Worm (Caenorhabditis elegans) whole organism, late embryonic: Measurements from ENCODE around the gene lst-4.

Source experiments
- C38D4.7 ChIP-seq: fragments of 200-800 bp; sonication (Bioruptor generic); optimal IDR thresholded peaks from 2 replicates; lab custom pipeline; 2018; ENCODE audit warnings: mild to moderate bottlenecking, missing genetic modification characterization, moderate library complexity, missing compliant biosample characterization
- K02D7.2 ChIP-seq: sonication (generic microtip); optimal IDR thresholded peaks from 2 replicates; lab custom pipeline; 2017; ENCODE audit warnings: mild to moderate bottlenecking, missing genetic modification characterization, missing compliant biosample characterization
- ceh-14 ChIP-seq: sonication (generic microtip); optimal IDR thresholded peaks from 2 replicates; lab custom pipeline; 2016; ENCODE audit warnings: missing genotype, missing genetic modification characterization, missing compliant biosample characterization
- ceh-18 ChIP-seq: sonication (generic microtip); optimal IDR thresholded peaks from 2 replicates; lab custom pipeline; 2016; ENCODE audit warnings: missing genetic modification characterization, missing compliant biosample characterization
- ceh-19 ChIP-seq: fragments of 200-800 bp; sonication (Bioruptor generic); optimal IDR thresholded peaks from 2 replicates; lab custom pipeline; 2018; ENCODE audit warnings: mild to moderate bottlenecking, missing genetic modification characterization, missing compliant biosample characterization
- ceh-22 ChIP-seq: sonication (generic microtip); optimal IDR thresholded peaks from 2 replicates; lab custom pipeline; 2017; ENCODE audit warnings: missing biosample characterization, missing genetic modification characterization
- ceh-30 ChIP-seq: fragments of 150-350 bp; optimal IDR thresholded peaks from 2 replicates; lab custom pipeline; 2014; ENCODE audit warnings: missing biosample characterization, missing genetic modification characterization
- ceh-34 ChIP-seq: sonication (generic microtip); optimal IDR thresholded peaks from 2 replicates; lab custom pipeline; 2016; ENCODE audit warnings: mild to moderate bottlenecking, missing genetic modification characterization, missing compliant biosample characterization
- ceh-48 ChIP-seq: sonication (generic microtip); optimal IDR thresholded peaks from 2 replicates; lab custom pipeline; 2016; ENCODE audit warnings: missing genetic modification characterization, inconsistent platforms, missing compliant biosample characterization
- ceh-9 ChIP-seq: sonication (generic microtip); optimal IDR thresholded peaks from 2 replicates; lab custom pipeline; 2016; ENCODE audit warnings: mild to moderate bottlenecking, missing genetic modification characterization, inconsistent platforms, missing compliant biosample characterization
- dmd-4 ChIP-seq: sonication (generic microtip); optimal IDR thresholded peaks from 2 replicates; lab custom pipeline; 2016; ENCODE audit warnings: borderline replicate concordance, missing genetic modification characterization, missing compliant biosample characterization
- elt-2 ChIP-seq: sonication (generic microtip); optimal IDR thresholded peaks from 2 replicates; lab custom pipeline; 2016; ENCODE audit warnings: missing genetic modification reagents, missing genetic modification characterization, missing compliant biosample characterization
- fkh-6 ChIP-seq: sonication (generic microtip); optimal IDR thresholded peaks from 2 replicates; lab custom pipeline; 2016; ENCODE audit warnings: missing genetic modification characterization, missing compliant biosample characterization
- gmeb-2 ChIP-seq: sonication (generic microtip); optimal IDR thresholded peaks from 2 replicates; lab custom pipeline; 2016; ENCODE audit warnings: missing genetic modification characterization, inconsistent platforms, missing compliant biosample characterization
- hlh-13 ChIP-seq: fragments of 200-800 bp; sonication (Bioruptor generic); optimal IDR thresholded peaks from 2 replicates; lab custom pipeline; 2018; ENCODE audit warnings: mild to moderate bottlenecking, missing genetic modification characterization, missing compliant biosample characterization
- hlh-15 ChIP-seq: sonication (generic microtip); optimal IDR thresholded peaks from 2 replicates; lab custom pipeline; 2016; ENCODE audit warnings: missing genetic modification characterization, missing compliant biosample characterization
- hlh-30 ChIP-seq: sonication (generic microtip); optimal IDR thresholded peaks from 2 replicates; lab custom pipeline; 2017; ENCODE audit warnings: antibody characterized with exemption, missing genetic modification characterization, missing compliant biosample characterization; ENCODE audit not compliant: insufficient read depth
- hlh-6 ChIP-seq: sonication (generic microtip); optimal IDR thresholded peaks from 2 replicates; lab custom pipeline; 2016; ENCODE audit warnings: missing genotype, missing genetic modification characterization, missing compliant biosample characterization
- lim-6 ChIP-seq: sonication (generic microtip); optimal IDR thresholded peaks from 2 replicates; lab custom pipeline; 2016; ENCODE audit warnings: missing genetic modification characterization, missing compliant biosample characterization
- mec-3 ChIP-seq: sonication (generic microtip); optimal IDR thresholded peaks from 2 replicates; lab custom pipeline; 2016; ENCODE audit warnings: borderline replicate concordance, missing genetic modification characterization, missing compliant biosample characterization
- nfya-1 ChIP-seq: sonication (generic microtip); optimal IDR thresholded peaks from 2 replicates; lab custom pipeline; 2017; ENCODE audit warnings: missing genetic modification characterization, mild to moderate bottlenecking, missing compliant biosample characterization, antibody characterized with exemption, moderate library complexity
- nhr-11 ChIP-seq: fragments of 150-350 bp; optimal IDR thresholded peaks from 2 replicates; lab custom pipeline; 2014; ENCODE audit warnings: missing biosample characterization, missing genetic modification characterization
- npax-4 ChIP-seq: sonication (generic microtip); optimal IDR thresholded peaks from 2 replicates; lab custom pipeline; 2016; ENCODE audit warnings: missing genetic modification characterization, missing compliant biosample characterization
- pag-3 ChIP-seq: sonication (generic microtip); optimal IDR thresholded peaks from 2 replicates; lab custom pipeline; 2016; ENCODE audit warnings: missing compliant biosample characterization, missing genetic modification characterization, borderline replicate concordance
- pat-9 ChIP-seq: fragments of 200-800 bp; sonication (Bioruptor generic); optimal IDR thresholded peaks from 2 replicates; lab custom pipeline; 2018; ENCODE audit warnings: mild to moderate bottlenecking, missing genetic modification characterization, moderate library complexity, missing compliant biosample characterization
- pax-1 ChIP-seq: fragments of 150-350 bp; optimal IDR thresholded peaks from 2 replicates; lab custom pipeline; 2014; ENCODE audit warnings: missing biosample characterization, missing genetic modification characterization
- pha-2 ChIP-seq: sonication (generic microtip); optimal IDR thresholded peaks from 2 replicates; lab custom pipeline; 2017; ENCODE audit warnings: mild to moderate bottlenecking, missing genetic modification characterization, missing compliant biosample characterization
- pha-4 ChIP-seq: fragments of 150-350 bp; optimal IDR thresholded peaks from 2 replicates; lab custom pipeline; 2018; ENCODE audit warnings: missing biosample characterization, missing genetic modification reagents, missing genetic modification characterization
- pqm-1 ChIP-seq: sonication (generic microtip); optimal IDR thresholded peaks from 2 replicates; lab custom pipeline; 2016; ENCODE audit warnings: missing genetic modification characterization, missing compliant biosample characterization
- ref-2 ChIP-seq: sonication (generic microtip); optimal IDR thresholded peaks from 2 replicates; lab custom pipeline; 2016; ENCODE audit warnings: missing genetic modification characterization, missing compliant biosample characterization
- rnt-1 ChIP-seq: sonication (generic microtip); optimal IDR thresholded peaks from 2 replicates; lab custom pipeline; 2016; ENCODE audit warnings: missing genetic modification characterization, missing compliant biosample characterization
- sox-2 ChIP-seq: fragments of 200-800 bp; sonication (Bioruptor generic); IDR thresholded peaks from 2 replicates; pipeline ENCODE4 v1.3.6; 2022; ENCODE audit warnings: missing genetic modification reagents, missing genetic modification characterization, missing compliant biosample characterization
- sox-4 ChIP-seq: sonication (generic microtip); optimal IDR thresholded peaks from 2 replicates; lab custom pipeline; 2017; ENCODE audit warnings: mild to moderate bottlenecking, missing genetic modification characterization, inconsistent platforms, missing compliant biosample characterization
- syd-9 ChIP-seq: sonication (generic microtip); optimal IDR thresholded peaks from 2 replicates; lab custom pipeline; 2016; ENCODE audit warnings: mild to moderate bottlenecking, missing genetic modification characterization, moderate library complexity, missing compliant biosample characterization
- tbx-2 ChIP-seq: sonication (generic microtip); optimal IDR thresholded peaks from 2 replicates; lab custom pipeline; 2016; ENCODE audit warnings: missing genetic modification characterization, missing compliant biosample characterization
- unc-86 ChIP-seq: sonication (generic microtip); optimal IDR thresholded peaks from 2 replicates; lab custom pipeline; 2016; ENCODE audit warnings: missing genetic modification characterization, missing compliant biosample characterization

Gene lst-4

ce11 chrIV:14060612-14061011 is 9.0 kb downstream of the lst-4 start, which contains the start of gene Y37A1B.4:
TSS of gene Y37A1B.4 (minus strand) at chrIV:14060712.
- TF ChIP-seq ceh-22 (no peak), hlh-13 (GFP tag; lab: Kevin White, UChicago) (no peak), nhr-11 (tag; lab: Kevin White, UChicago) (no peak), fkh-6 (tag; lab: Kevin White, UChicago) (no peak), dmd-4 (tag; lab: Kevin White, UChicago) (no peak), ceh-14 (tag; lab: Kevin White, UChicago) (no peak), pha-4 (tag; lab: Kevin White, UChicago) (no peak), nfya-1 (no peak), elt-2 (tag; lab: Kevin White, UChicago) (no peak), ceh-30 (tag; lab: Kevin White, UChicago) (no peak), hlh-15 (tag; lab: Kevin White, UChicago) (no peak), ceh-9 (tag; lab: Kevin White, UChicago) (no peak), ref-2 (tag; lab: Kevin White, UChicago) (no peak), pat-9 (tag; lab: Kevin White, UChicago) (no peak), rnt-1 (tag; lab: Kevin White, UChicago) (no peak), pag-3 (tag; lab: Kevin White, UChicago) (no peak), pqm-1 (tag; lab: Kevin White, UChicago) (no peak)

ce11 chrIV:14050900-14051299 is 18.8 kb downstream of the lst-4 start, which contains the start of gene semo-1:
TSS of gene semo-1 (plus strand) at chrIV:14051200.
- TF ChIP-seq pqm-1 (tag; lab: Kevin White, UChicago) (no peak), ceh-22 (no peak), C38D4.7 (GFP tag; lab: Kevin White, UChicago) (no peak), ceh-30 (tag; lab: Kevin White, UChicago) (no peak), pha-2 (tag; lab: Kevin White, UChicago) (no peak), K02D7.2 (tag; lab: Kevin White, UChicago) (no peak), ceh-34 (tag; lab: Kevin White, UChicago) (no peak), nfya-1 (no peak), mec-3 (no peak), syd-9 (no peak), sox-2 (GFP tag; lab: Robert Waterston, UW) (no peak), hlh-6 (tag; lab: Kevin White, UChicago) (no peak), npax-4 (tag; lab: Kevin White, UChicago) (no peak), lim-6 (tag; lab: Kevin White, UChicago) (no peak), ceh-14 (tag; lab: Kevin White, UChicago) (no peak), sox-4 (tag; lab: Kevin White, UChicago) (no peak), ceh-18 (no peak)
- TF ChIP-seq, all 69 proteins: peak for 0

DNA sequence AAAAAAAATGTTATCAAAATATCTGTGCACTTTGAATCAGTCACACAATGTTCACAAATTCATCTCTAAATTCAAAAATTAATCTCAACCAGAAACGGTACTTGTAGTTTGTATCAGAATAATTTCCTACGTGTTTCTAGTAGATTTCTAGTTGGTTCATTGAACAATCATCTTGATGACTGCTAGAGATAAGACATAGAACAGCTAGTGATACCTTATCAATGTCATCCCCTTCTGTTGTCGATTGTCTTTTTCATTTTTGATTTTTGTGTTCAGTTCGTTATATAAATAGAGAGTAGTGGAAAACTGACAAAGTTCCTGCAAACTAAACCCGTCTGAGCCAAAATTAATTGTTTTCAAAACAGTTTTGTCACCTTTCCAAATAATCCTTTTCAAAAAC is 19.2 kb downstream of the lst-4 start:
- TF ChIP-seq elt-2 (tag; lab: Kevin White, UChicago): peak; percentile 77
- TF ChIP-seq sox-4 (tag; lab: Kevin White, UChicago): no peak

ce11 chrIV:14046777-14047176 is 22.9 kb downstream of the lst-4 start:
- TF ChIP-seq ceh-48 (no peak), unc-86 (no peak), syd-9 (no peak), ceh-9 (tag; lab: Kevin White, UChicago) (no peak), hlh-30 (tag; lab: Kevin White, UChicago) (peak; percentile 51), ceh-19 (GFP tag; lab: Kevin White, UChicago) (no peak), gmeb-2 (no peak), tbx-2 (tag; lab: Kevin White, UChicago) (peak; percentile 45), K02D7.2 (tag; lab: Kevin White, UChicago) (no peak), pax-1 (no peak)
